Fruit fly (Drosophila melanogaster): ENCODE measurements around the gene CG31274.

CG31274 gene

DNA sequence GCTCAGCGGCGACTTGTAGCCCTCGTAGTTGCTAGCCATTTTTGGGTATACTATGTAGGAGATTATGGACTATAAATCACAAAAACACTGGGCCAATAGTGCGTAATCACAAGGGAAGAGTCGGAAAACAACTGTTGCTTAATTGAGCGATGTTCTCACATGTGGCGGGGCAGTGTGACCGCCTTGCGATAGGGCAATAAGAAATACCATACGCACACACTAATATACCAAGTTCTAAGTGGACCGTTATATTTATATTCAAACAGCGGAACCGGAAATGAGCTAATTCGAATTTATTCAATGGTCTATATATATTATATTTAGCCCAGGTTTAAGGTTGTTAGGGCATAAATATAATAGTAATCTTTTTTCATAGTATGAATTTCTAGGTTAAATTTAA is 28.1 kb downstream of the CG31274 start, which contains the start of gene Adsl (continued):
- TF ChIP-seq twi (tag; optimal IDR thresholded peaks at IDR 0.05) (no peak), chn (GFP tag; optimal IDR thresholded peaks at IDR 0.05) (no peak), stwl (tag; optimal IDR thresholded peaks at IDR 0.05) (peak; percentile 99), Adf1 (GFP tag; IDR thresholded peaks at IDR 0.05) (no peak), CG9817 (tag; optimal IDR thresholded peaks at IDR 0.05) (peak; percentile 58), CG15696 (tag; optimal IDR thresholded peaks at IDR 0.05) (peak; percentile 3), E2f2 (GFP tag; IDR thresholded peaks at IDR 0.05) (peak; percentile 68), Abd-B (GFP tag; optimal IDR thresholded peaks at IDR 0.05) (no peak), croc (GFP tag; conservative IDR thresholded peaks at IDR 0.05) (0 out of 3 replicates have a peak, but pooled peaks have one; percentile 20), CoRest (tag; optimal IDR thresholded peaks at IDR 0.05) (peak; percentile 85), CG14710 (tag; optimal IDR thresholded peaks at IDR 0.05) (peak; percentile 79), btn (GFP tag; optimal IDR thresholded peaks at IDR 0.05) (no peak), CG2199 (GFP tag; IDR thresholded peaks at IDR 0.05) (no peak), CG6689 (GFP tag; IDR thresholded peaks at IDR 0.05) (peak; percentile 31; the same call in 1 of the 2 replicates), gsb-n (tag; optimal IDR thresholded peaks at IDR 0.05) (peak; percentile 83), aop (GFP tag; IDR thresholded peaks at IDR 0.05) (peak; percentile 62; the same call in 1 of the 2 replicates), toy (GFP tag; IDR thresholded peaks at IDR 0.05) (0 out of 2 replicates have a peak, but pooled peaks have one; percentile 16), CG12219 (GFP tag; optimal IDR thresholded peaks at IDR 0.05) (peak; percentile 76), trem (tag; optimal IDR thresholded peaks at IDR 0.05) (peak; percentile 84), zen (tag; optimal IDR thresholded peaks at IDR 0.05) (peak; percentile 67), maf-S (GFP tag; optimal IDR thresholded peaks at IDR 0.05) (no peak), schlank (tag; optimal IDR thresholded peaks at IDR 0.05) (peak; percentile 49), CG4404 (GFP tag; IDR thresholded peaks at IDR 0.05) (no peak), HLH4C (GFP tag; IDR thresholded peaks at IDR 0.05; ENCODE audit: partially characterized antibody) (no peak), CG34422 (GFP tag; IDR thresholded peaks at IDR 0.05) (peak; percentile 42; the same call in 1 of the 3 replicates), gcm2 (GFP tag; optimal IDR thresholded peaks at IDR 0.05) (peak; percentile 41), en (GFP tag; optimal IDR thresholded peaks at IDR 0.05) (peak; percentile 39), CG12071 (GFP tag; optimal IDR thresholded peaks at IDR 0.05) (peak; percentile 67), Sry-β (GFP tag; optimal IDR thresholded peaks at IDR 0.05) (no peak), seq (GFP tag; IDR thresholded peaks at IDR 0.05) (no peak; the same call in 1 of the 2 replicates), hbn (GFP tag; IDR thresholded peaks at IDR 0.05; ENCODE audit: partially characterized antibody) (0 out of 2 replicates have a peak, but pooled peaks have one; percentile 14), CG12104 (GFP tag; optimal IDR thresholded peaks at IDR 0.05) (peak; percentile 19), ci (GFP tag; IDR thresholded peaks at IDR 0.05) (peak; percentile 91), slbo (GFP tag; IDR thresholded peaks at IDR 0.05) (0 out of 2 replicates have a peak, but pooled peaks have one; percentile 11), CG2202 (tag; optimal IDR thresholded peaks at IDR 0.05) (peak; percentile 74), psq (GFP tag; optimal IDR thresholded peaks at IDR 0.05) (no peak), Hr51 (GFP tag; optimal IDR thresholded peaks at IDR 0.05) (peak in 1 of 2 experiments; percentile 9), Scr (GFP tag; IDR thresholded peaks at IDR 0.05; ENCODE audit: partially characterized antibody) (peak; percentile 33; the same call in 1 of the 2 replicates), MESR4 (GFP tag; optimal IDR thresholded peaks at IDR 0.05) (peak; percentile 78), ERR (GFP tag; optimal IDR thresholded peaks at IDR 0.05) (no peak), CG9437 (GFP tag; optimal IDR thresholded peaks at IDR 0.05) (peak; percentile 65), Jarid2 (GFP tag; optimal IDR thresholded peaks at IDR 0.05) (peak; percentile 60), sim (GFP tag; IDR thresholded peaks at IDR 0.05) (peak; percentile 69), CG32767 (GFP tag; IDR thresholded peaks at IDR 0.05) (peak; percentile 35; the same call in 1 of the 2 replicates), CG15073 (GFP tag; optimal IDR thresholded peaks at IDR 0.05) (no peak), CG3407 (GFP tag; optimal IDR thresholded peaks at IDR 0.05) (peak; percentile 72), CG6854 (GFP tag; optimal IDR thresholded peaks at IDR 0.05) (peak; percentile 61), scrt (GFP tag; optimal IDR thresholded peaks at IDR 0.05) (peak; percentile 90), unc-4 (GFP tag; IDR thresholded peaks at IDR 0.05; ENCODE audit: partially characterized antibody) (0 out of 2 replicates have a peak, but pooled peaks have one; percentile 29), CG32532 (GFP tag; IDR thresholded peaks at IDR 0.05) (peak; percentile 51; the same call in 1 of the 2 replicates)
